Fruit fly (Drosophila melanogaster) whole organism, pupa: Measurements from ENCODE around the gene CG33689.

Experiments
- CG10348 ChIP-seq: fragments of 200-800 bp; sonication (Bioruptor generic); IDR thresholded peaks from 2 replicates; pipeline ENCODE4 v1.3.6; 2022; ENCODE audit warnings: missing biosample characterization, missing genetic modification characterization
- CG12605 ChIP-seq: fragments of 200-800 bp; sonication (Bioruptor generic); IDR thresholded peaks from 2 replicates; pipeline ENCODE4 v1.3.6; 2022; ENCODE audit warnings: missing biosample characterization, missing genetic modification characterization
- CG13204 ChIP-seq: fragments of 200-800 bp; sonication (Bioruptor generic); optimal IDR thresholded peaks from 2 replicates; lab custom pipeline; 2018; ENCODE audit warnings: missing biosample characterization, mild to moderate bottlenecking, missing genetic modification characterization, moderate library complexity
- CG14655 ChIP-seq: fragments of 200-800 bp; sonication (Bioruptor generic); optimal IDR thresholded peaks from 3 replicates; lab custom pipeline; 2017; ENCODE audit warnings: mild to moderate bottlenecking, missing biosample characterization, missing genetic modification reagents, missing genetic modification characterization
- CG15710 ChIP-seq: fragments of 200-800 bp; sonication (Bioruptor generic); optimal IDR thresholded peaks from 2 replicates; lab custom pipeline; 2018; ENCODE audit warnings: missing biosample characterization, mild to moderate bottlenecking, missing genetic modification characterization, moderate library complexity
- CG17806 ChIP-seq: fragments of 200-800 bp; sonication (Bioruptor generic); optimal IDR thresholded peaks from 2 replicates; lab custom pipeline; 2018; ENCODE audit warnings: missing biosample characterization, mild to moderate bottlenecking, missing genetic modification characterization, moderate library complexity
- CG32121 ChIP-seq: fragments of 200-800 bp; sonication (Bioruptor generic); IDR thresholded peaks from 2 replicates; pipeline ENCODE4 v1.3.6; 2022; ENCODE audit warnings: missing biosample characterization, missing genetic modification characterization
- CG34367 ChIP-seq: fragments of 200-800 bp; sonication (Bioruptor generic); optimal IDR thresholded peaks from 2 replicates; lab custom pipeline; 2018; ENCODE audit warnings: missing biosample characterization, mild to moderate bottlenecking, missing genetic modification characterization
- CG4496 ChIP-seq: fragments of 200-800 bp; sonication (Bioruptor generic); IDR thresholded peaks from 3 replicates; pipeline ENCODE4 v1.3.6; 2022; ENCODE audit warnings: missing biosample characterization, missing genetic modification characterization
- CG8159 ChIP-seq: fragments of 200-800 bp; sonication (Bioruptor generic); optimal IDR thresholded peaks from 3 replicates; lab custom pipeline; 2018; ENCODE audit warnings: missing biosample characterization, mild to moderate bottlenecking, missing genetic modification characterization, moderate library complexity
- CG8301 ChIP-seq: fragments of 200-800 bp; sonication (Bioruptor generic); optimal IDR thresholded peaks from 2 replicates; lab custom pipeline; 2018; ENCODE audit warnings: missing biosample characterization, mild to moderate bottlenecking, missing genetic modification characterization
- CG9948 ChIP-seq: fragments of 200-800 bp; sonication (Bioruptor generic); optimal IDR thresholded peaks from 2 replicates; lab custom pipeline; 2018; ENCODE audit warnings: missing biosample characterization, mild to moderate bottlenecking, missing genetic modification characterization, moderate library complexity
- D1 ChIP-seq: fragments of 200-800 bp; sonication (Bioruptor generic); optimal IDR thresholded peaks from 2 replicates; lab custom pipeline; 2018; ENCODE audit warnings: missing biosample characterization, mild to moderate bottlenecking, missing genetic modification characterization, moderate library complexity
- EcR ChIP-seq: fragments of 200-800 bp; sonication (Bioruptor generic); optimal IDR thresholded peaks from 3 replicates; lab custom pipeline; 2019; ENCODE audit warnings: missing biosample characterization, missing genetic modification characterization, mild to moderate bottlenecking, moderate library complexity, missing genetic modification reagents
- Ets98B ChIP-seq: fragments of 200-800 bp; sonication (Bioruptor generic); IDR thresholded peaks from 2 replicates; pipeline ENCODE4 v1.3.6; 2022; ENCODE audit warnings: missing biosample characterization, missing genetic modification characterization
- Pif1A ChIP-seq: fragments of 200-800 bp; sonication (Bioruptor generic); optimal IDR thresholded peaks from 3 replicates; lab custom pipeline; 2016; ENCODE audit warnings: missing biosample characterization, missing genetic modification characterization
- Pif1B ChIP-seq: fragments of 200-800 bp; sonication (Bioruptor generic); optimal IDR thresholded peaks from 3 replicates; lab custom pipeline; 2016; ENCODE audit warnings: missing biosample characterization, missing genetic modification characterization
- Snoo ChIP-seq: fragments of 200-800 bp; sonication (Bioruptor generic); optimal IDR thresholded peaks from 3 replicates; lab custom pipeline; 2017; ENCODE audit warnings: missing biosample characterization, mild to moderate bottlenecking, missing genetic modification characterization, inconsistent platforms
- fd96Ca ChIP-seq: fragments of 200-800 bp; sonication (Bioruptor generic); IDR thresholded peaks from 3 replicates; pipeline ENCODE4 v1.3.6; 2022; ENCODE audit warnings: missing biosample characterization, missing genetic modification characterization
- gl ChIP-seq: fragments of 200-800 bp; sonication (Bioruptor generic); optimal IDR thresholded peaks from 2 replicates; lab custom pipeline; 2018; ENCODE audit warnings: missing biosample characterization, mild to moderate bottlenecking, missing genetic modification characterization
- rn ChIP-seq: fragments of 200-800 bp; sonication (Bioruptor generic); IDR thresholded peaks from 2 replicates; pipeline ENCODE4 v1.3.6; 2022; ENCODE audit warnings: missing biosample characterization, missing genetic modification characterization

The CG33689 gene

dm6 chr3L:16176492-16176891, 23.5 kb upstream of the CG33689 start:
- TF ChIP-seq Snoo (tag; lab: Kevin White, UChicago) (no peak), CG10348 (GFP tag; lab: Robert Waterston, UW) (no peak), CG15710 (peak; percentile 82), Pif1A (peak; percentile 44), CG17806 (peak; percentile 75), CG4496 (GFP tag; lab: Robert Waterston, UW) (no peak), gl (tag; lab: Kevin White, UChicago) (no peak), EcR (GFP tag; lab: Kevin White, UChicago) (no peak), D1 (tag; lab: Kevin White, UChicago) (peak; percentile 70), CG14655 (GFP tag; lab: Kevin White, UChicago) (peak; percentile 46), CG34367 (tag; lab: Kevin White, UChicago) (peak; percentile 74), CG13204 (no peak), CG8301 (tag; lab: Kevin White, UChicago) (no peak), rn (no peak), Ets98B (GFP tag; lab: Robert Waterston, UW) (no peak), CG9948 (tag; lab: Kevin White, UChicago) (peak; percentile 82), fd96Ca (no peak), CG8159 (tag; lab: Kevin White, UChicago) (peak; percentile 89), CG12605 (GFP tag; lab: Robert Waterston, UW) (no peak), Pif1B (GFP tag; lab: Kevin White, UChicago) (peak; percentile 25), CG32121 (no peak)

- TF ChIP-seq CG12605 (GFP tag; lab: Robert Waterston, UW), result no peak
- TF ChIP-seq CG10348 (GFP tag; lab: Robert Waterston, UW), result no peak
- peak; percentile 8 for TF ChIP-seq Pif1B (GFP tag; lab: Kevin White, UChicago)
- TF ChIP-seq CG34367 (tag; lab: Kevin White, UChicago), result peak; percentile 4
- peak; percentile 50 for TF ChIP-seq CG8159 (tag; lab: Kevin White, UChicago)
- no peak for TF ChIP-seq EcR (GFP tag; lab: Kevin White, UChicago)
- TF ChIP-seq Ets98B (GFP tag; lab: Robert Waterston, UW), result no peak
- no peak for TF ChIP-seq fd96Ca
- TF ChIP-seq CG17806, result peak; percentile 35
- TF ChIP-seq D1 (tag; lab: Kevin White, UChicago), result no peak
- no peak for TF ChIP-seq CG32121
- TF ChIP-seq CG13204, result peak; percentile 61
- TF ChIP-seq gl (tag; lab: Kevin White, UChicago), result no peak
- peak; percentile 52 for TF ChIP-seq CG15710
- no peak for TF ChIP-seq rn
- TF ChIP-seq CG8301 (tag; lab: Kevin White, UChicago), result no peak
- TF ChIP-seq CG9948 (tag; lab: Kevin White, UChicago), result peak; percentile 16
- peak; percentile 46; the same call in 1 of the 3 replicates for TF ChIP-seq CG4496 (GFP tag; lab: Robert Waterston, UW)
- peak; percentile 5 for TF ChIP-seq CG14655 (GFP tag; lab: Kevin White, UChicago)
- peak; percentile 44 for TF ChIP-seq Snoo (tag; lab: Kevin White, UChicago)
- no peak for TF ChIP-seq Pif1A
- TF ChIP-seq, all 21 proteins: peak for 10
Measured at dm6 chr3L:16177309-16177708, 22.7 kb upstream of the CG33689 start.

dm6 chr3L:16177751-16178150, 22.3 kb upstream of the CG33689 start:
- TF ChIP-seq CG32121 (no peak), CG4496 (GFP tag; lab: Robert Waterston, UW) (peak; percentile 3; the same call in 1 of the 3 replicates)

- TF ChIP-seq Pif1A (peak; percentile 11), EcR (GFP tag; lab: Kevin White, UChicago) (peak; percentile 74), CG10348 (GFP tag; lab: Robert Waterston, UW) (no peak), fd96Ca (no peak), CG13204 (peak; percentile 84), Snoo (tag; lab: Kevin White, UChicago) (peak; percentile 79)
Measured at dm6 chr3L:16178433-16178832, 21.6 kb upstream of the CG33689 start.

dm6 chr3L:16181330-16181830, 18.6 kb upstream of the CG33689 start:
- TF ChIP-seq D1 (tag; lab: Kevin White, UChicago), result peak; percentile 94
- TF ChIP-seq CG4496 (GFP tag; lab: Robert Waterston, UW), result no peak; the same call in 2 of the 3 replicates
- no peak; the same call in 1 of the 2 replicates for TF ChIP-seq CG32121
- TF ChIP-seq CG17806, result peak; percentile 87
- TF ChIP-seq Ets98B (GFP tag; lab: Robert Waterston, UW), result peak; percentile 73
- peak; percentile 52; the same call in 1 of the 3 replicates for TF ChIP-seq fd96Ca
- peak; percentile 41; the same call in 1 of the 2 replicates for TF ChIP-seq rn
- no peak for TF ChIP-seq CG10348 (GFP tag; lab: Robert Waterston, UW)
- peak; percentile 92 for TF ChIP-seq CG13204
- TF ChIP-seq CG8159 (tag; lab: Kevin White, UChicago), result peak; percentile 87
- TF ChIP-seq gl (tag; lab: Kevin White, UChicago), result peak; percentile 55
- peak; percentile 15 for TF ChIP-seq EcR (GFP tag; lab: Kevin White, UChicago)
- peak; percentile 70 for TF ChIP-seq CG8301 (tag; lab: Kevin White, UChicago)
- peak; percentile 85 for TF ChIP-seq CG14655 (GFP tag; lab: Kevin White, UChicago)
- TF ChIP-seq Snoo (tag; lab: Kevin White, UChicago), result peak; percentile 88
- peak; percentile 52 for TF ChIP-seq Pif1B (GFP tag; lab: Kevin White, UChicago)
- TF ChIP-seq Pif1A, result peak; percentile 57
- peak; percentile 75 for TF ChIP-seq CG15710
- peak; percentile 89 for TF ChIP-seq CG9948 (tag; lab: Kevin White, UChicago)
- TF ChIP-seq CG34367 (tag; lab: Kevin White, UChicago), result peak; percentile 57
- peak; percentile 41; the same call in 1 of the 2 replicates for TF ChIP-seq CG12605 (GFP tag; lab: Robert Waterston, UW)
